Worm (Caenorhabditis elegans) whole organism, late embryonic: Measurements from ENCODE around the gene C06C6.9.
A peak's percentile ranks its signal among the peaks of the same experiment; 100 is the strongest.

Experiments
- C38D4.7 ChIP-seq: fragments of 200-800 bp; sonication (Bioruptor generic); optimal IDR thresholded peaks from 2 replicates; lab custom pipeline; 2018; ENCODE audit warnings: mild to moderate bottlenecking, missing genetic modification characterization, moderate library complexity, missing compliant biosample characterization
- F13H6.1 ChIP-seq: sonication (generic microtip); optimal IDR thresholded peaks from 2 replicates; lab custom pipeline; 2016; ENCODE audit warnings: missing genetic modification characterization, missing compliant biosample characterization
- K09A11.1 ChIP-seq: sonication (generic microtip); optimal IDR thresholded peaks from 2 replicates; lab custom pipeline; 2017; ENCODE audit warnings: antibody characterized with exemption, mild to moderate bottlenecking, missing genetic modification characterization, missing compliant biosample characterization; ENCODE audit not compliant: insufficient read depth
- T23F11.4 ChIP-seq: fragments of 200-800 bp; sonication (Bioruptor generic); optimal IDR thresholded peaks from 2 replicates; lab custom pipeline; 2018; ENCODE audit warnings: mild to moderate bottlenecking, missing genetic modification characterization, missing compliant biosample characterization
- Y22D7AL.16 ChIP-seq: sonication (generic microtip); optimal IDR thresholded peaks from 2 replicates; lab custom pipeline; 2016; ENCODE audit warnings: missing genetic modification characterization, missing compliant biosample characterization
- ama-1 ChIP-seq: fragments of 150-350 bp; optimal IDR thresholded peaks from 2 replicates; lab custom pipeline; 2014
- ceh-14 ChIP-seq: sonication (generic microtip); optimal IDR thresholded peaks from 2 replicates; lab custom pipeline; 2016; ENCODE audit warnings: missing genotype, missing genetic modification characterization, missing compliant biosample characterization
- ceh-18 ChIP-seq: sonication (generic microtip); optimal IDR thresholded peaks from 2 replicates; lab custom pipeline; 2016; ENCODE audit warnings: missing genetic modification characterization, missing compliant biosample characterization
- ceh-19 ChIP-seq: fragments of 200-800 bp; sonication (Bioruptor generic); optimal IDR thresholded peaks from 2 replicates; lab custom pipeline; 2018; ENCODE audit warnings: mild to moderate bottlenecking, missing genetic modification characterization, missing compliant biosample characterization
- ceh-2 ChIP-seq: sonication (generic microtip); optimal IDR thresholded peaks from 2 replicates; lab custom pipeline; 2016; ENCODE audit warnings: missing genotype, missing genetic modification characterization, missing compliant biosample characterization
- ceh-24 ChIP-seq: sonication (generic microtip); optimal IDR thresholded peaks from 2 replicates; lab custom pipeline; 2016; ENCODE audit warnings: mild to moderate bottlenecking, missing genetic modification characterization, missing compliant biosample characterization
- ceh-30 ChIP-seq: fragments of 150-350 bp; optimal IDR thresholded peaks from 2 replicates; lab custom pipeline; 2014; ENCODE audit warnings: missing biosample characterization, missing genetic modification characterization
- ceh-45 ChIP-seq: fragments of 200-800 bp; sonication (Bioruptor generic); IDR thresholded peaks from 2 replicates; pipeline ENCODE4 v1.3.6; 2022; ENCODE audit warnings: missing genetic modification reagents, missing genetic modification characterization, missing compliant biosample characterization
- ceh-9 ChIP-seq: sonication (generic microtip); optimal IDR thresholded peaks from 2 replicates; lab custom pipeline; 2016; ENCODE audit warnings: mild to moderate bottlenecking, missing genetic modification characterization, inconsistent platforms, missing compliant biosample characterization
- che-1 ChIP-seq: sonication (generic microtip); optimal IDR thresholded peaks from 2 replicates; lab custom pipeline; 2016; ENCODE audit warnings: mild to moderate bottlenecking, missing genetic modification characterization, missing compliant biosample characterization
- dmd-4 ChIP-seq: sonication (generic microtip); optimal IDR thresholded peaks from 2 replicates; lab custom pipeline; 2016; ENCODE audit warnings: borderline replicate concordance, missing genetic modification characterization, missing compliant biosample characterization
- dve-1 ChIP-seq: sonication (generic microtip); optimal IDR thresholded peaks from 2 replicates; lab custom pipeline; 2017; ENCODE audit warnings: antibody characterized with exemption, mild to moderate bottlenecking, missing genetic modification characterization, missing compliant biosample characterization
- elt-2 ChIP-seq: sonication (generic microtip); optimal IDR thresholded peaks from 2 replicates; lab custom pipeline; 2016; ENCODE audit warnings: missing genetic modification reagents, missing genetic modification characterization, missing compliant biosample characterization
- elt-4 ChIP-seq: sonication (generic microtip); optimal IDR thresholded peaks from 2 replicates; lab custom pipeline; 2016; ENCODE audit warnings: missing genetic modification characterization, missing compliant biosample characterization
- eyg-1 ChIP-seq: sonication (generic microtip); optimal IDR thresholded peaks from 2 replicates; lab custom pipeline; 2016; ENCODE audit warnings: missing genotype, missing genetic modification characterization, missing compliant biosample characterization
- fkh-10 ChIP-seq: fragments of 150-350 bp; optimal IDR thresholded peaks from 2 replicates; lab custom pipeline; 2014; ENCODE audit warnings: missing biosample characterization, missing genetic modification reagents, missing genetic modification characterization
- gmeb-2 ChIP-seq: sonication (generic microtip); optimal IDR thresholded peaks from 2 replicates; lab custom pipeline; 2016; ENCODE audit warnings: missing genetic modification characterization, inconsistent platforms, missing compliant biosample characterization
- hlh-15 ChIP-seq: sonication (generic microtip); optimal IDR thresholded peaks from 2 replicates; lab custom pipeline; 2016; ENCODE audit warnings: missing genetic modification characterization, missing compliant biosample characterization
- hlh-6 ChIP-seq: sonication (generic microtip); optimal IDR thresholded peaks from 2 replicates; lab custom pipeline; 2016; ENCODE audit warnings: missing genotype, missing genetic modification characterization, missing compliant biosample characterization
- hlh-8 ChIP-seq: sonication (generic microtip); optimal IDR thresholded peaks from 2 replicates; lab custom pipeline; 2016; ENCODE audit warnings: missing genotype, missing genetic modification characterization, missing compliant biosample characterization
- lim-6 ChIP-seq: sonication (generic microtip); optimal IDR thresholded peaks from 2 replicates; lab custom pipeline; 2016; ENCODE audit warnings: missing genetic modification characterization, missing compliant biosample characterization
- madf-2 ChIP-seq: sonication (generic microtip); optimal IDR thresholded peaks from 2 replicates; lab custom pipeline; 2017; ENCODE audit warnings: missing genetic modification characterization, missing compliant biosample characterization
- mec-3 ChIP-seq: sonication (generic microtip); optimal IDR thresholded peaks from 2 replicates; lab custom pipeline; 2016; ENCODE audit warnings: borderline replicate concordance, missing genetic modification characterization, missing compliant biosample characterization
- nfya-1 ChIP-seq: sonication (generic microtip); optimal IDR thresholded peaks from 2 replicates; lab custom pipeline; 2017; ENCODE audit warnings: missing genetic modification characterization, mild to moderate bottlenecking, missing compliant biosample characterization, antibody characterized with exemption, moderate library complexity
- nhr-232 ChIP-seq: sonication (generic microtip); optimal IDR thresholded peaks from 2 replicates; lab custom pipeline; 2016; ENCODE audit warnings: missing genetic modification characterization, missing compliant biosample characterization
- odd-2 ChIP-seq: sonication (generic microtip); optimal IDR thresholded peaks from 2 replicates; lab custom pipeline; 2017; ENCODE audit warnings: antibody characterized with exemption, mild to moderate bottlenecking, missing genetic modification characterization, missing compliant biosample characterization
- pat-9 ChIP-seq: fragments of 200-800 bp; sonication (Bioruptor generic); optimal IDR thresholded peaks from 2 replicates; lab custom pipeline; 2018; ENCODE audit warnings: mild to moderate bottlenecking, missing genetic modification characterization, moderate library complexity, missing compliant biosample characterization
- pha-2 ChIP-seq: sonication (generic microtip); optimal IDR thresholded peaks from 2 replicates; lab custom pipeline; 2017; ENCODE audit warnings: mild to moderate bottlenecking, missing genetic modification characterization, missing compliant biosample characterization
- pha-4 ChIP-seq: fragments of 150-350 bp; optimal IDR thresholded peaks from 2 replicates; lab custom pipeline; 2018; ENCODE audit warnings: missing biosample characterization, missing genetic modification reagents, missing genetic modification characterization
- pqm-1 ChIP-seq: sonication (generic microtip); optimal IDR thresholded peaks from 2 replicates; lab custom pipeline; 2016; ENCODE audit warnings: missing genetic modification characterization, missing compliant biosample characterization
- ref-2 ChIP-seq: sonication (generic microtip); optimal IDR thresholded peaks from 2 replicates; lab custom pipeline; 2016; ENCODE audit warnings: missing genetic modification characterization, missing compliant biosample characterization
- sdc-2 ChIP-seq: sonication (generic microtip); optimal IDR thresholded peaks from 2 replicates; lab custom pipeline; 2016; ENCODE audit warnings: missing genotype, missing genetic modification characterization, missing compliant biosample characterization
- sox-2 ChIP-seq: fragments of 200-800 bp; sonication (Bioruptor generic); IDR thresholded peaks from 2 replicates; pipeline ENCODE4 v1.3.6; 2022; ENCODE audit warnings: missing genetic modification reagents, missing genetic modification characterization, missing compliant biosample characterization
- syd-9 ChIP-seq: sonication (generic microtip); optimal IDR thresholded peaks from 2 replicates; lab custom pipeline; 2016; ENCODE audit warnings: mild to moderate bottlenecking, missing genetic modification characterization, moderate library complexity, missing compliant biosample characterization
- tbx-7 ChIP-seq: sonication (generic microtip); optimal IDR thresholded peaks from 2 replicates; lab custom pipeline; 2016; ENCODE audit warnings: missing genotype, missing genetic modification characterization, missing compliant biosample characterization
- ttx-3 ChIP-seq: sonication (generic microtip); optimal IDR thresholded peaks from 2 replicates; lab custom pipeline; 2016; ENCODE audit warnings: missing genetic modification reagents, missing genetic modification characterization, missing compliant biosample characterization
- unc-3 ChIP-seq, 2 experiments: fragments of 200-800 bp in 1 of 2; sonication (Bioruptor generic) in 1 of 2; sonication (generic microtip) in 1 of 2; conservative IDR thresholded peaks in 1 of 2; optimal IDR thresholded peaks in 1 of 2; 2 replicates each; pipeline versions ENCODE4 v1.3.6 to Lab custom; 2016 to 2022; ENCODE audit warnings: missing compliant biosample characterization in 2 of 2, missing genetic modification characterization in 2 of 2, missing genetic modification reagents in 1 of 2
- unc-86 ChIP-seq: sonication (generic microtip); optimal IDR thresholded peaks from 2 replicates; lab custom pipeline; 2016; ENCODE audit warnings: missing genetic modification characterization, missing compliant biosample characterization
- zip-5 ChIP-seq: sonication (generic microtip); optimal IDR thresholded peaks from 2 replicates; lab custom pipeline; 2016; ENCODE audit warnings: missing genetic modification characterization, missing compliant biosample characterization
- ztf-16 ChIP-seq: sonication (generic microtip); optimal IDR thresholded peaks from 2 replicates; lab custom pipeline; 2017; ENCODE audit warnings: missing genetic modification characterization, missing compliant biosample characterization

The C06C6.9 gene

ce11 chrV:16022600-16022999, 26.0 kb upstream of the C06C6.9 start (continued):
- no peak for TF ChIP-seq sox-2 (GFP tag; lab: Robert Waterston, UW)
- peak; percentile 47 for TF ChIP-seq sdc-2 (tag; lab: Kevin White, UChicago)
- TF ChIP-seq ceh-18 (tag; lab: Kevin White, UChicago) = no peak
- no peak for TF ChIP-seq ttx-3
- TF ChIP-seq ceh-30 (tag; lab: Kevin White, UChicago) = no peak
- no peak for TF ChIP-seq T23F11.4
- TF ChIP-seq che-1 (tag; lab: Kevin White, UChicago) = no peak
- peak; percentile 38 for TF ChIP-seq elt-2 (tag; lab: Kevin White, UChicago)
- no peak for TF ChIP-seq elt-4 (tag; lab: Kevin White, UChicago)
- no peak for TF ChIP-seq nfya-1 (tag; lab: Kevin White, UChicago)
- TF ChIP-seq ztf-16 (tag; lab: Kevin White, UChicago) = peak; percentile 6
- TF ChIP-seq lim-6 (tag; lab: Kevin White, UChicago) = peak; percentile 57
- TF ChIP-seq ref-2 = peak; percentile 53
- no peak for TF ChIP-seq pat-9 (tag; lab: Kevin White, UChicago)
- no peak for TF ChIP-seq ceh-19 (GFP tag; lab: Kevin White, UChicago)
- no peak for TF ChIP-seq pqm-1 (tag; lab: Kevin White, UChicago)
- TF ChIP-seq mec-3 = no peak
- no peak for TF ChIP-seq K09A11.1 (tag; lab: Kevin White, UChicago)
- TF ChIP-seq zip-5 (tag; lab: Kevin White, UChicago) = peak; percentile 68
- peak; percentile 85 for TF ChIP-seq tbx-7
- TF ChIP-seq ceh-24 (tag; lab: Kevin White, UChicago) = no peak
- peak; percentile 35 for TF ChIP-seq F13H6.1 (tag; lab: Kevin White, UChicago)
- TF ChIP-seq hlh-8 = peak; percentile 74
- TF ChIP-seq madf-2 (tag; lab: Kevin White, UChicago) = no peak
- peak; percentile 72 for TF ChIP-seq ceh-14 (tag; lab: Kevin White, UChicago)
- TF ChIP-seq pha-4 (tag; lab: Kevin White, UChicago) = no peak
- TF ChIP-seq nhr-232 = no peak
- TF ChIP-seq syd-9 (tag; lab: Kevin White, UChicago) = no peak
- no peak for TF ChIP-seq fkh-10 (GFP tag; lab: Kevin White, UChicago)
- no peak for TF ChIP-seq unc-86 (tag; lab: Kevin White, UChicago)
- TF ChIP-seq ceh-2 (tag; lab: Kevin White, UChicago) = peak; percentile 90
- TF ChIP-seq hlh-15 (tag; lab: Kevin White, UChicago) = no peak
- no peak for TF ChIP-seq unc-3 (GFP tag; conservative IDR thresholded peaks at IDR 0.05; lab: Robert Waterston, UW)
- no peak for TF ChIP-seq unc-3 (tag; optimal IDR thresholded peaks at IDR 0.05; lab: Kevin White, UChicago)
- TF ChIP-seq ceh-9 (tag; lab: Kevin White, UChicago) = no peak
- no peak for TF ChIP-seq pha-2 (tag; lab: Kevin White, UChicago)
- TF ChIP-seq eyg-1 (tag; lab: Kevin White, UChicago) = no peak
- TF ChIP-seq odd-2 (tag; lab: Kevin White, UChicago) = no peak
- TF ChIP-seq dmd-4 = no peak
- TF ChIP-seq hlh-6 (tag; lab: Kevin White, UChicago) = no peak
- no peak for TF ChIP-seq Y22D7AL.16 (tag; lab: Kevin White, UChicago)
- no peak for TF ChIP-seq dve-1 (tag; lab: Kevin White, UChicago)
- peak; percentile 23 for TF ChIP-seq gmeb-2 (tag; lab: Kevin White, UChicago)
- TF ChIP-seq ama-1 (lab: Kevin White, UChicago) = no peak
- TF ChIP-seq ceh-45 (GFP tag; lab: Robert Waterston, UW) = no peak
- TF ChIP-seq C38D4.7 (GFP tag; lab: Kevin White, UChicago) = no peak
